Worm (Caenorhabditis elegans): ENCODE data around the gene Y48E1B.17.

DNA sequence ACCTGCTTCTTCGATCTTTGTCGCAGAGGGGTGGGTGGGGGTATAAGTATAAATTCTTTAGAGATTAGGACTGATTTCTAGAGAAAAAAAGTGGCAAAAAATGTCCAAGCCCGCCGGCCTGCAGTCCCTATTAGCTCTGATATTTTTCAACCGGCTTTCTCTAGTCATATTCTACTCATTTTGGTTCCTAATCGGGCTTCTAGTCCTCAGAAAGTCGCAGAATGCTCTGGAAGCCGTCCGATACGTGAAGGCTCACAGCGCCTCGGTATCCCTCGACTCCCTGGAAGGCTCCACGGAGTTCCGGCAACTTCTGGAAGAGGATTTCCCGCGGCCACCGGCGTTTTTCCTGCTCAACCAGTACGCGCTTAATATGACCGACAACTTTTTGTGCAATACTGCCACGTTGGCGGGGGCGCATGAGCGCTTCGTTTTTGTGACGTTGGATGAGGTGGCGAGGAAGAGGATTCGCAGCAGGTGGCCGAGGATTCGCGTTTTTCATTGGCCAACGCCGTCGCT is 44.8 kb upstream of the Y48E1B.17 start, which contains the start of gene Y48E1B.8:
- TF ChIP-seq cog-1 (tag; optimal IDR thresholded peaks at IDR 0.05) (no peak), med-1 (GFP tag; optimal IDR thresholded peaks at IDR 0.05; ENCODE audit: insufficient read depth) (no peak), ztf-23 (GFP tag; IDR thresholded peaks at IDR 0.05) (no peak), tab-1 (GFP tag; IDR thresholded peaks at IDR 0.05) (no peak), flt-1 (GFP tag; IDR thresholded peaks at IDR 0.05) (no peak), T22C8.4 (GFP tag; IDR thresholded peaks at IDR 0.05) (no peak)
